Fruit fly (Drosophila melanogaster) whole organism, embryonic: Measurements from ENCODE around the gene CG14234.

Experiments used
- B-H2 ChIP-seq: fragments of 200-800 bp; sonication (Bioruptor generic); optimal IDR thresholded peaks from 2 replicates; lab custom pipeline; 2018; ENCODE audit warnings: missing biosample characterization, mild to moderate bottlenecking, missing genetic modification characterization
- CG17328 ChIP-seq: fragments of 200-800 bp; sonication (Bioruptor generic); IDR thresholded peaks from 2 replicates; pipeline ENCODE4 v1.3.6; 2022; ENCODE audit warnings: missing biosample characterization, missing genetic modification characterization
- CG18011 ChIP-seq: fragments of 200-800 bp; sonication (Bioruptor generic); optimal IDR thresholded peaks from 2 replicates; lab custom pipeline; 2017; ENCODE audit warnings: missing biosample characterization, missing genetic modification characterization, mild to moderate bottlenecking, moderate library complexity, missing genotype
- CG3995 ChIP-seq: fragments of 200-800 bp; sonication (Bioruptor generic); optimal IDR thresholded peaks from 3 replicates; lab custom pipeline; 2016; ENCODE audit warnings: missing biosample characterization, missing genetic modification characterization
- CG4404 ChIP-seq: fragments of 200-800 bp; sonication (Bioruptor generic); IDR thresholded peaks from 2 replicates; pipeline ENCODE4 v1.3.6; 2022; ENCODE audit warnings: missing biosample characterization, missing genetic modification characterization
- CG9215 ChIP-seq: fragments of 200-800 bp; sonication (Bioruptor generic); IDR thresholded peaks from 2 replicates; pipeline ENCODE4 v1.3.6; 2022; ENCODE audit warnings: missing biosample characterization, missing genetic modification characterization
- D19A ChIP-seq: fragments of 200-800 bp; optimal IDR thresholded peaks from 3 replicates; lab custom pipeline; 2019; ENCODE audit warnings: missing biosample characterization, mild to moderate bottlenecking, missing genetic modification characterization, moderate library complexity
- Hr51 ChIP-seq, 2 experiments: fragments of 200-800 bp; sonication (Bioruptor generic); optimal IDR thresholded peaks; 2 replicates in 1 of 2; 3 replicates in 1 of 2; lab custom pipeline; 2016 to 2018; ENCODE audit warnings: missing biosample characterization in 2 of 2, missing genetic modification characterization in 2 of 2, mild to moderate bottlenecking in 1 of 2, moderate library complexity in 1 of 2
- Myb ChIP-seq: fragments of 200-800 bp; sonication (Bioruptor generic); optimal IDR thresholded peaks from 2 replicates; lab custom pipeline; 2016; ENCODE audit warnings: missing biosample characterization, missing genetic modification characterization
- NfI ChIP-seq: fragments of 200-800 bp; sonication (Bioruptor generic); optimal IDR thresholded peaks from 3 replicates; lab custom pipeline; 2018; ENCODE audit warnings: missing biosample characterization, mild to moderate bottlenecking, missing genetic modification characterization, moderate library complexity
- bab2 ChIP-seq: fragments of 200-800 bp; sonication (Bioruptor generic); optimal IDR thresholded peaks from 2 replicates; lab custom pipeline; 2016; ENCODE audit warnings: missing biosample characterization, missing genetic modification characterization
- h ChIP-seq: fragments of >200 bp; optimal IDR thresholded peaks from 2 replicates; lab custom pipeline; 2017
- pzg ChIP-seq: fragments of 200-800 bp; sonication (Bioruptor generic); optimal IDR thresholded peaks from 3 replicates; lab custom pipeline; 2018; ENCODE audit warnings: missing biosample characterization, mild to moderate bottlenecking, missing genetic modification characterization, moderate library complexity

- TF ChIP-seq CG9215 (GFP tag; lab: Robert Waterston, UW), result no peak
- TF ChIP-seq Myb (GFP tag; lab: Kevin White, UChicago), result no peak
- no peak for TF ChIP-seq h (lab: Kevin White, UChicago)
- no peak for TF ChIP-seq Hr51 (GFP tag; optimal IDR thresholded peaks at IDR 0.05; lab: Kevin White, UChicago)
- TF ChIP-seq bab2 (GFP tag; lab: Kevin White, UChicago), result no peak
- no peak for TF ChIP-seq NfI (GFP tag; lab: Kevin White, UChicago)
- TF ChIP-seq CG4404 (GFP tag; lab: Robert Waterston, UW), result no peak
- TF ChIP-seq CG3995 (GFP tag; lab: Kevin White, UChicago), result no peak
- TF ChIP-seq pzg (GFP tag; lab: Kevin White, UChicago), result no peak
- no peak for TF ChIP-seq CG18011 (GFP tag; lab: Kevin White, UChicago)
- no peak for TF ChIP-seq B-H2 (GFP tag; lab: Kevin White, UChicago)
- no peak for TF ChIP-seq D19A
- no peak for TF ChIP-seq CG17328
Measured at dm6 chrX:19772002-19772622, 36.7 kb downstream of the CG14234 start.
